Fruit fly (Drosophila melanogaster): ENCODE data around the gene CG12099.

CG12099 gene

dm6 chr3L:1575731-1576376 is 17.6 kb upstream of the CG12099 start (continued):
- peak; percentile 15 for TF ChIP-seq CG6854 (GFP tag; optimal IDR thresholded peaks at IDR 0.05)
- TF ChIP-seq Aef1 (GFP tag; IDR thresholded peaks at IDR 0.05), result no peak
- TF ChIP-seq bowl (GFP tag; IDR thresholded peaks at IDR 0.05), result no peak
- no peak for TF ChIP-seq vnd (GFP tag; IDR thresholded peaks at IDR 0.05; ENCODE audit: partially characterized antibody)
- no peak for TF ChIP-seq CG2875 (GFP tag; optimal IDR thresholded peaks at IDR 0.05)
- TF ChIP-seq gcm2 (GFP tag; optimal IDR thresholded peaks at IDR 0.05), result no peak
- no peak for TF ChIP-seq Eip74EF (GFP tag; optimal IDR thresholded peaks at IDR 0.05)
- peak; percentile 25 for TF ChIP-seq BtbVII (GFP tag; optimal IDR thresholded peaks at IDR 0.05)
- no peak for TF ChIP-seq D19B (GFP tag; optimal IDR thresholded peaks at IDR 0.05)
- TF ChIP-seq row (GFP tag; IDR thresholded peaks at IDR 0.05), result 0 out of 3 replicates have a peak, but pooled peaks have one; percentile 25
- no peak for TF ChIP-seq ac (GFP tag; optimal IDR thresholded peaks at IDR 0.05)
- peak; percentile 58; the same call in 1 of the 3 replicates for TF ChIP-seq ci (GFP tag; IDR thresholded peaks at IDR 0.05)
- TF ChIP-seq CG12769 (tag; optimal IDR thresholded peaks at IDR 0.05), result no peak
- TF ChIP-seq z (GFP tag; IDR thresholded peaks at IDR 0.05), result 0 out of 3 replicates have a peak, but pooled peaks have one; percentile 12
- TF ChIP-seq CG9609 (GFP tag; optimal IDR thresholded peaks at IDR 0.05), result no peak
- no peak for TF ChIP-seq CG3281 (GFP tag; optimal IDR thresholded peaks at IDR 0.05)
- no peak for TF ChIP-seq CG10543 (GFP tag; optimal IDR thresholded peaks at IDR 0.05)
- no peak for TF ChIP-seq pum (GFP tag; optimal IDR thresholded peaks at IDR 0.05)
- TF ChIP-seq gcm (GFP tag; optimal IDR thresholded peaks at IDR 0.05), result no peak
- peak; percentile 35 for TF ChIP-seq CG17568 (GFP tag; optimal IDR thresholded peaks at IDR 0.05)
- no peak for TF ChIP-seq toy (GFP tag; IDR thresholded peaks at IDR 0.05)
- no peak for TF ChIP-seq Bdp1 (GFP tag; optimal IDR thresholded peaks at IDR 0.05)
- TF ChIP-seq CG13296 (GFP tag; optimal IDR thresholded peaks at IDR 0.05), result peak; percentile 15
- no peak for TF ChIP-seq Ssrp (tag; optimal IDR thresholded peaks at IDR 0.05)
- TF ChIP-seq sob (GFP tag; IDR thresholded peaks at IDR 0.05), result 0 out of 2 replicates have a peak, but pooled peaks have one; percentile 17
- peak; percentile 1 for TF ChIP-seq CG18619 (GFP tag; optimal IDR thresholded peaks at IDR 0.05)
- TF ChIP-seq CG9876 (GFP tag; optimal IDR thresholded peaks at IDR 0.05), result no peak
- no peak for TF ChIP-seq ham (GFP tag; IDR thresholded peaks at IDR 0.05)
- TF ChIP-seq Sox100B (GFP tag; optimal IDR thresholded peaks at IDR 0.05), result peak; percentile 15
- no peak for TF ChIP-seq chm (GFP tag; IDR thresholded peaks at IDR 0.05)
- TF ChIP-seq Ets97D (GFP tag; optimal IDR thresholded peaks at IDR 0.05), result peak; percentile 0
- TF ChIP-seq sens-2 (GFP tag; IDR thresholded peaks at IDR 0.05), result no peak
- peak; percentile 48 for TF ChIP-seq Med (GFP tag)
- peak; percentile 19; the same call in 1 of the 2 replicates for TF ChIP-seq Drgx (GFP tag; IDR thresholded peaks at IDR 0.05)
- no peak for TF ChIP-seq Nf-YA (GFP tag; IDR thresholded peaks at IDR 0.05)
- no peak for TF ChIP-seq CG17361 (GFP tag; IDR thresholded peaks at IDR 0.05)
- peak; percentile 3 for TF ChIP-seq CG4282 (GFP tag; optimal IDR thresholded peaks at IDR 0.05)
- TF ChIP-seq pho (GFP tag; optimal IDR thresholded peaks at IDR 0.05), result no peak
- 0 out of 3 replicates have a peak, but pooled peaks have one; percentile 42 for TF ChIP-seq zfh1 (GFP tag; IDR thresholded peaks at IDR 0.05)
- peak; percentile 5 for TF ChIP-seq dmrt11E (tag; optimal IDR thresholded peaks at IDR 0.05)
- TF ChIP-seq seq (GFP tag; IDR thresholded peaks at IDR 0.05), result no peak
- TF ChIP-seq sens (GFP tag), result peak; percentile 55
- TF ChIP-seq so (GFP tag; IDR thresholded peaks at IDR 0.05), result peak; percentile 47; the same call in 1 of the 3 replicates
- no peak for TF ChIP-seq CG15011 (GFP tag; optimal IDR thresholded peaks at IDR 0.05)
- peak; percentile 27 for TF ChIP-seq CG9437 (GFP tag; optimal IDR thresholded peaks at IDR 0.05)
- no peak for TF ChIP-seq corto (GFP tag; optimal IDR thresholded peaks at IDR 0.05)
- peak; percentile 61 for TF ChIP-seq D19A (tag; optimal IDR thresholded peaks at IDR 0.05)
- no peak for TF ChIP-seq Dref (GFP tag; IDR thresholded peaks at IDR 0.05)
- TF ChIP-seq Meics (GFP tag; optimal IDR thresholded peaks at IDR 0.05), result no peak
- TF ChIP-seq schlank (tag; optimal IDR thresholded peaks at IDR 0.05), result no peak
- no peak for TF ChIP-seq peb (GFP tag; IDR thresholded peaks at IDR 0.05)
